Fruit fly (Drosophila melanogaster) whole organism, embryonic: Measurements from ENCODE around the gene CG14227.

Source experiments
- Asciz ChIP-seq: fragments of 200-800 bp; sonication (Bioruptor generic); optimal IDR thresholded peaks from 2 replicates; lab custom pipeline; 2017; ENCODE audit warnings: missing biosample characterization, mild to moderate bottlenecking, missing genetic modification characterization, missing genetic modification reagents
- BEAF-32 ChIP-seq: fragments of 200-800 bp; sonication (Bioruptor generic); optimal IDR thresholded peaks from 3 replicates; lab custom pipeline; 2017; ENCODE audit warnings: missing biosample characterization, missing genetic modification characterization, mild to moderate bottlenecking, moderate library complexity, missing genetic modification reagents
- CG1024 ChIP-seq: fragments of 200-800 bp; sonication (Bioruptor generic); IDR thresholded peaks from 2 replicates; pipeline ENCODE4 v1.3.6; 2022; ENCODE audit warnings: missing biosample characterization, missing genetic modification characterization
- CG10321 ChIP-seq: fragments of 200-800 bp; sonication (Bioruptor generic); IDR thresholded peaks from 2 replicates; pipeline ENCODE4 v1.3.6; 2022; ENCODE audit warnings: missing biosample characterization, missing genetic modification characterization
- CG11456 ChIP-seq: fragments of 200-800 bp; sonication (Bioruptor generic); IDR thresholded peaks from 3 replicates; pipeline ENCODE4 v1.3.6; 2022; ENCODE audit warnings: missing biosample characterization, missing genetic modification characterization
- CG11695 ChIP-seq: fragments of 200-800 bp; sonication (Bioruptor generic); IDR thresholded peaks from 3 replicates; pipeline ENCODE4 v1.3.6; 2022; ENCODE audit warnings: missing biosample characterization, missing genetic modification characterization
- CG11696 ChIP-seq: fragments of 200-800 bp; sonication (Bioruptor generic); IDR thresholded peaks from 2 replicates; pipeline ENCODE4 v1.3.6; 2022; ENCODE audit warnings: missing biosample characterization, missing genetic modification characterization
- CG12155 ChIP-seq: fragments of 200-800 bp; sonication (Bioruptor generic); optimal IDR thresholded peaks from 3 replicates; lab custom pipeline; 2016; ENCODE audit warnings: missing biosample characterization, missing genetic modification characterization
- CG12299 ChIP-seq: fragments of 200-800 bp; sonication (Bioruptor generic); optimal IDR thresholded peaks from 2 replicates; lab custom pipeline; 2018; ENCODE audit warnings: missing biosample characterization, mild to moderate bottlenecking, missing genetic modification characterization
- CG12391 ChIP-seq: fragments of 200-800 bp; sonication (Bioruptor generic); optimal IDR thresholded peaks from 3 replicates; lab custom pipeline; 2018; ENCODE audit warnings: missing biosample characterization, mild to moderate bottlenecking, missing genetic modification characterization, moderate library complexity
- CG12659 ChIP-seq: fragments of 200-800 bp; sonication (Bioruptor generic); optimal IDR thresholded peaks from 3 replicates; lab custom pipeline; 2017; ENCODE audit warnings: mild to moderate bottlenecking, missing biosample characterization, missing genetic modification reagents, missing genetic modification characterization
- CG12942 ChIP-seq: fragments of 200-800 bp; sonication (Bioruptor generic); optimal IDR thresholded peaks from 3 replicates; lab custom pipeline; 2016; ENCODE audit warnings: missing biosample characterization, missing genetic modification characterization
- CG13287 ChIP-seq: fragments of 200-800 bp; sonication (Bioruptor generic); IDR thresholded peaks from 2 replicates; pipeline ENCODE4 v1.3.6; 2022; ENCODE audit warnings: missing biosample characterization, missing genetic modification characterization; ENCODE audit not compliant: partially characterized antibody
- CG13894 ChIP-seq: fragments of 200-800 bp; sonication (Bioruptor generic); optimal IDR thresholded peaks from 3 replicates; lab custom pipeline; 2018; ENCODE audit warnings: missing biosample characterization, mild to moderate bottlenecking, missing genetic modification characterization, moderate library complexity
- CG14710 ChIP-seq: fragments of 200-800 bp; sonication (Bioruptor generic); optimal IDR thresholded peaks from 3 replicates; lab custom pipeline; 2019; ENCODE audit warnings: missing biosample characterization, mild to moderate bottlenecking, missing genetic modification characterization, moderate library complexity
- CG30431 ChIP-seq: fragments of 200-800 bp; sonication (Bioruptor generic); optimal IDR thresholded peaks from 2 replicates; lab custom pipeline; 2017; ENCODE audit warnings: missing biosample characterization, missing genetic modification characterization
- CG3281 ChIP-seq: fragments of 200-800 bp; sonication (Bioruptor generic); optimal IDR thresholded peaks from 3 replicates; lab custom pipeline; 2017; ENCODE audit warnings: missing biosample characterization, mild to moderate bottlenecking, missing genetic modification characterization
- CG33557 ChIP-seq: fragments of 200-800 bp; sonication (Bioruptor generic); optimal IDR thresholded peaks from 2 replicates; lab custom pipeline; 2019; ENCODE audit warnings: missing biosample characterization, mild to moderate bottlenecking, missing genetic modification characterization, moderate library complexity
- CG6683 ChIP-seq: fragments of 200-800 bp; sonication (Bioruptor generic); optimal IDR thresholded peaks from 2 replicates; lab custom pipeline; 2017; ENCODE audit warnings: missing biosample characterization, mild to moderate bottlenecking, missing genetic modification characterization, missing genetic modification reagents
- CG7372 ChIP-seq: fragments of 200-800 bp; sonication (Bioruptor generic); IDR thresholded peaks from 2 replicates; pipeline ENCODE4 v1.3.6; 2022; ENCODE audit warnings: missing biosample characterization, missing genetic modification characterization
- CG8290 ChIP-seq, 3 experiments: fragments of 200-800 bp; sonication (Bioruptor generic); optimal IDR thresholded peaks; 2 replicates each; lab custom pipeline; 2016 to 2019; ENCODE audit warnings: missing biosample characterization in 3 of 3, missing genetic modification characterization in 3 of 3, mild to moderate bottlenecking in 2 of 3, moderate library complexity in 1 of 3
- CG8388 ChIP-seq: fragments of 200-800 bp; sonication (Bioruptor generic); optimal IDR thresholded peaks from 2 replicates; lab custom pipeline; 2019; ENCODE audit warnings: missing biosample characterization, mild to moderate bottlenecking, missing genetic modification characterization, moderate library complexity
- Dek ChIP-seq: fragments of 200-800 bp; sonication (Bioruptor generic); optimal IDR thresholded peaks from 3 replicates; lab custom pipeline; 2019; ENCODE audit warnings: missing biosample characterization, mild to moderate bottlenecking, missing genetic modification characterization, moderate library complexity
- Dp ChIP-seq: fragments of 200-800 bp; sonication (Bioruptor generic); optimal IDR thresholded peaks from 2 replicates; lab custom pipeline; 2018; ENCODE audit warnings: missing biosample characterization, mild to moderate bottlenecking, missing genetic modification characterization, moderate library complexity
- Dref ChIP-seq: fragments of 200-800 bp; sonication (Bioruptor generic); IDR thresholded peaks from 2 replicates; pipeline ENCODE4 v1.3.6; 2022; ENCODE audit warnings: missing biosample characterization, missing genetic modification characterization
- Ets97D ChIP-seq: fragments of 200-800 bp; sonication (Bioruptor generic); optimal IDR thresholded peaks from 3 replicates; lab custom pipeline; 2016; ENCODE audit warnings: missing biosample characterization, missing genetic modification characterization
- Fer3 ChIP-seq: fragments of 200-800 bp; sonication (Bioruptor generic); optimal IDR thresholded peaks from 2 replicates; lab custom pipeline; 2018; ENCODE audit warnings: missing biosample characterization, mild to moderate bottlenecking, missing genetic modification characterization, moderate library complexity
- H2.0 ChIP-seq: fragments of 200-800 bp; sonication (Bioruptor generic); IDR thresholded peaks from 2 replicates; pipeline ENCODE4 v1.3.6; 2022; ENCODE audit warnings: missing biosample characterization, missing genetic modification characterization
- Hr51 ChIP-seq, 2 experiments: fragments of 200-800 bp; sonication (Bioruptor generic); optimal IDR thresholded peaks; 2 replicates in 1 of 2; 3 replicates in 1 of 2; lab custom pipeline; 2016 to 2018; ENCODE audit warnings: missing biosample characterization in 2 of 2, missing genetic modification characterization in 2 of 2, mild to moderate bottlenecking in 1 of 2, moderate library complexity in 1 of 2
- MESR4 ChIP-seq: fragments of 200-800 bp; sonication (Bioruptor generic); optimal IDR thresholded peaks from 2 replicates; lab custom pipeline; 2018; ENCODE audit warnings: missing biosample characterization, mild to moderate bottlenecking, missing genetic modification characterization, moderate library complexity
- NFAT ChIP-seq: fragments of 200-800 bp; sonication (Bioruptor generic); IDR thresholded peaks from 2 replicates; pipeline ENCODE4 v1.3.6; 2022; ENCODE audit warnings: missing biosample characterization, missing genetic modification characterization
- Ptx1 ChIP-seq: fragments of 200-800 bp; sonication (Bioruptor generic); IDR thresholded peaks from 2 replicates; pipeline ENCODE4 v1.3.6; 2022; ENCODE audit warnings: missing biosample characterization, missing genetic modification characterization
- Rfx ChIP-seq: fragments of 200-800 bp; sonication (Bioruptor generic); IDR thresholded peaks from 2 replicates; pipeline ENCODE4 v1.3.6; 2022; ENCODE audit warnings: missing biosample characterization, missing genetic modification characterization
- Spps ChIP-seq: fragments of 200-800 bp; sonication (Bioruptor generic); optimal IDR thresholded peaks from 2 replicates; lab custom pipeline; 2018; ENCODE audit warnings: missing biosample characterization, mild to moderate bottlenecking, missing genetic modification characterization
- Sry-δ ChIP-seq: fragments of 200-800 bp; sonication (Bioruptor generic); optimal IDR thresholded peaks from 2 replicates; lab custom pipeline; 2016; ENCODE audit warnings: missing biosample characterization, missing genetic modification characterization
- Stat92E ChIP-seq, 3 experiments: fragments of >200 bp in 2 of 3; fragments of 200-800 bp in 1 of 3; sonication (Bioruptor generic) in 1 of 3; optimal IDR thresholded peaks; 2 replicates each; lab custom pipeline; 2017 to 2019; ENCODE audit warnings: missing biosample characterization in 3 of 3, missing genetic modification characterization in 3 of 3, mild to moderate bottlenecking in 1 of 3, moderate library complexity in 1 of 3
- ap ChIP-seq: fragments of 200-800 bp; sonication (Bioruptor generic); IDR thresholded peaks from 2 replicates; pipeline ENCODE4 v1.3.6; 2022; ENCODE audit warnings: missing biosample characterization, missing genetic modification characterization
- chif ChIP-seq, 2 experiments: fragments of 200-800 bp; sonication (Bioruptor generic); optimal IDR thresholded peaks; 3 replicates each; lab custom pipeline; 2016; ENCODE audit warnings: missing biosample characterization in 2 of 2, missing genetic modification characterization in 2 of 2
- chm ChIP-seq: fragments of 200-800 bp; sonication (Bioruptor generic); IDR thresholded peaks from 2 replicates; pipeline ENCODE4 v1.3.6; 2022; ENCODE audit warnings: missing biosample characterization, missing genetic modification characterization
- crol ChIP-seq: fragments of 200-800 bp; sonication (Bioruptor generic); IDR thresholded peaks from 2 replicates; pipeline ENCODE4 v1.3.6; 2022; ENCODE audit warnings: missing biosample characterization, missing genetic modification characterization
- gcm ChIP-seq: fragments of 200-800 bp; sonication (Bioruptor generic); optimal IDR thresholded peaks from 2 replicates; lab custom pipeline; 2019; ENCODE audit warnings: missing biosample characterization, mild to moderate bottlenecking, missing genetic modification characterization, moderate library complexity
- gem ChIP-seq: fragments of 200-800 bp; sonication (Bioruptor generic); optimal IDR thresholded peaks from 2 replicates; lab custom pipeline; 2019; ENCODE audit warnings: missing biosample characterization, mild to moderate bottlenecking, missing genetic modification characterization, moderate library complexity
- hb ChIP-seq: fragments of 200-800 bp; sonication (Bioruptor generic); IDR thresholded peaks from 3 replicates; pipeline ENCODE4 v1.3.6; 2022; ENCODE audit warnings: missing biosample characterization, missing genetic modification characterization; ENCODE audit not compliant: partially characterized antibody
- klu ChIP-seq: fragments of 200-800 bp; sonication (Bioruptor generic); IDR thresholded peaks from 2 replicates; pipeline ENCODE4 v1.3.6; 2022; ENCODE audit warnings: missing biosample characterization, missing genetic modification characterization
- rib ChIP-seq: fragments of 200-800 bp; sonication (Bioruptor generic); IDR thresholded peaks from 2 replicates; pipeline ENCODE4 v1.3.6; 2022; ENCODE audit warnings: missing biosample characterization, missing genetic modification characterization
- slou ChIP-seq: fragments of 200-800 bp; sonication (Bioruptor generic); optimal IDR thresholded peaks from 3 replicates; lab custom pipeline; 2016; ENCODE audit warnings: missing biosample characterization, missing genetic modification characterization
- trem ChIP-seq: fragments of 200-800 bp; optimal IDR thresholded peaks from 3 replicates; lab custom pipeline; 2019; ENCODE audit warnings: missing biosample characterization, mild to moderate bottlenecking, missing genetic modification characterization, moderate library complexity
- zen2 ChIP-seq: fragments of 200-800 bp; sonication (Bioruptor generic); IDR thresholded peaks from 3 replicates; pipeline ENCODE4 v1.3.6; 2022; ENCODE audit warnings: missing biosample characterization, missing genetic modification characterization; ENCODE audit not compliant: partially characterized antibody

Gene CG14227

dm6 chrX:19697255-19697877 lies 8.6 kb upstream of the CG14227 start (continued):
- TF ChIP-seq Spps (no peak), Stat92E (GFP tag; optimal IDR thresholded peaks at IDR 0.05; lab: Kevin White, UChicago) (no peak), slou (GFP tag; lab: Kevin White, UChicago) (no peak), CG33557 (peak; percentile 17), CG8388 (GFP tag; lab: Kevin White, UChicago) (no peak), CG11695 (GFP tag; lab: Robert Waterston, UW) (no peak), CG6683 (GFP tag; lab: Kevin White, UChicago) (no peak), chif (GFP tag; optimal IDR thresholded peaks at IDR 0.05; lab: Kevin White, UChicago) (no peak), Asciz (GFP tag; lab: Kevin White, UChicago) (no peak), zen2 (GFP tag; lab: Robert Waterston, UW) (no peak), CG11696 (GFP tag; lab: Robert Waterston, UW) (no peak), Dek (no peak), CG30431 (no peak), crol (GFP tag; lab: Robert Waterston, UW) (peak; percentile 74), trem (no peak), Fer3 (tag; lab: Kevin White, UChicago) (no peak), CG12942 (GFP tag; lab: Kevin White, UChicago) (no peak), gem (tag; lab: Kevin White, UChicago) (no peak)

- TF ChIP-seq rib (GFP tag; lab: Robert Waterston, UW) (no peak), CG14710 (no peak), CG13894 (tag; lab: Kevin White, UChicago) (peak; percentile 61), CG10321 (GFP tag; lab: Robert Waterston, UW) (peak; percentile 46; the same call in 1 of the 2 replicates), BEAF-32 (GFP tag; lab: Kevin White, UChicago) (peak; percentile 55), CG7372 (GFP tag; lab: Robert Waterston, UW) (no peak), gcm (GFP tag; lab: Kevin White, UChicago) (no peak), CG12299 (tag; lab: Kevin White, UChicago) (no peak), CG12155 (peak; percentile 96), chm (no peak), MESR4 (GFP tag; lab: Kevin White, UChicago) (peak; percentile 48), CG1024 (GFP tag; lab: Robert Waterston, UW) (peak; percentile 30; the same call in 1 of the 2 replicates), Sry-δ (GFP tag; lab: Kevin White, UChicago) (peak; percentile 71), H2.0 (GFP tag; lab: Robert Waterston, UW) (peak; percentile 3; the same call in 1 of the 2 replicates), CG13287 (GFP tag; lab: Robert Waterston, UW) (peak; percentile 24; the same call in 1 of the 2 replicates), hb (GFP tag; lab: Robert Waterston, UW) (no peak), NFAT (GFP tag; lab: Robert Waterston, UW) (0 out of 2 replicates have a peak, but pooled peaks have one; percentile 16), Hr51 (GFP tag; optimal IDR thresholded peaks at IDR 0.05; lab: Kevin White, UChicago) (no peak), Dp (GFP tag; lab: Kevin White, UChicago) (peak; percentile 4), ap (GFP tag; lab: Robert Waterston, UW) (no peak), CG8290 (GFP tag; optimal IDR thresholded peaks at IDR 0.05; lab: Kevin White, UChicago) (peak; percentile 34), CG8290 (tag; optimal IDR thresholded peaks at IDR 0.05; lab: Kevin White, UChicago) (peak in 1 of 2 experiments; percentile 75), klu (no peak), Dref (peak; percentile 43), Rfx (GFP tag; lab: Robert Waterston, UW) (peak; percentile 43; the same call in 1 of the 2 replicates), trem (peak; percentile 19), Asciz (GFP tag; lab: Kevin White, UChicago) (no peak), Ets97D (peak; percentile 23), CG12659 (peak; percentile 29), Ptx1 (no peak), CG12391 (tag; lab: Kevin White, UChicago) (peak; percentile 5), CG11456 (GFP tag; lab: Robert Waterston, UW) (peak; percentile 20; the same call in 1 of the 3 replicates), CG3281 (GFP tag; lab: Kevin White, UChicago) (no peak)
Observed at dm6 chrX:19696845-19697244, 8.1 kb upstream of the CG14227 start, which contains the start of gene Cdc42. TSS of gene Cdc42 (plus strand) at chrX:19697091.
